Fruit fly (Drosophila melanogaster): ENCODE data around the gene CG1494.
A peak's percentile ranks its signal among the peaks of the same experiment; 100 is the strongest.

The CG1494 gene

dm6 chrX:21339476-21339931 is 54.4 kb downstream of the CG1494 start, which contains the start of the genes tty and fliI (continued):
- TF ChIP-seq lz (GFP tag; optimal IDR thresholded peaks at IDR 0.05) (peak; percentile 89), CG3919 (GFP tag; optimal IDR thresholded peaks at IDR 0.05) (peak; percentile 90), Eip78C (GFP tag) (peak; percentile 94), spab (GFP tag; optimal IDR thresholded peaks at IDR 0.05) (peak; percentile 88), pdm3 (GFP tag; optimal IDR thresholded peaks at IDR 0.05) (peak; percentile 92), dsx (GFP tag; optimal IDR thresholded peaks at IDR 0.05; ENCODE audit: poor library complexity, severe bottlenecking) (peak; percentile 81), CG6276 (GFP tag; optimal IDR thresholded peaks at IDR 0.05) (peak; percentile 94), salr (GFP tag; optimal IDR thresholded peaks at IDR 0.05) (peak; percentile 75 to 88)
